Fruit fly (Drosophila melanogaster) whole organism, embryonic: ENCODE measurements around the gene CG13623.

Experiments used
- Bteb2 ChIP-seq: fragments of 200-800 bp; sonication (Bioruptor generic); optimal IDR thresholded peaks from 2 replicates; lab custom pipeline; 2016; ENCODE audit warnings: missing biosample characterization, missing genetic modification characterization
- CG10274 ChIP-seq: fragments of 200-800 bp; sonication (Bioruptor generic); optimal IDR thresholded peaks from 3 replicates; lab custom pipeline; 2017; ENCODE audit warnings: missing biosample characterization, mild to moderate bottlenecking, missing genetic modification characterization
- CG11560 ChIP-seq: fragments of 200-800 bp; sonication (Bioruptor generic); IDR thresholded peaks from 3 replicates; pipeline ENCODE4 v1.3.6; 2022; ENCODE audit warnings: missing biosample characterization, missing genetic modification characterization
- CG12942 ChIP-seq: fragments of 200-800 bp; sonication (Bioruptor generic); optimal IDR thresholded peaks from 3 replicates; lab custom pipeline; 2016; ENCODE audit warnings: missing biosample characterization, missing genetic modification characterization
- CG13123 ChIP-seq: fragments of 200-800 bp; sonication (Bioruptor generic); optimal IDR thresholded peaks from 2 replicates; lab custom pipeline; 2016; ENCODE audit warnings: missing biosample characterization, missing genetic modification characterization
- CG1602 ChIP-seq: fragments of 200-800 bp; sonication (Bioruptor generic); optimal IDR thresholded peaks from 3 replicates; lab custom pipeline; 2016; ENCODE audit warnings: missing biosample characterization, missing genetic modification characterization
- CG16863 ChIP-seq: fragments of 200-800 bp; sonication (Bioruptor generic); optimal IDR thresholded peaks from 3 replicates; lab custom pipeline; 2016; ENCODE audit warnings: missing biosample characterization, missing genetic modification characterization
- CG18599 ChIP-seq: fragments of 200-800 bp; sonication (Bioruptor generic); optimal IDR thresholded peaks from 3 replicates; lab custom pipeline; 2017; ENCODE audit warnings: missing biosample characterization, missing genetic modification characterization, mild to moderate bottlenecking, moderate library complexity, missing genetic modification reagents
- CG2116 ChIP-seq: fragments of 200-800 bp; sonication (Bioruptor generic); optimal IDR thresholded peaks from 3 replicates; lab custom pipeline; 2018; ENCODE audit warnings: missing biosample characterization, mild to moderate bottlenecking, missing genetic modification characterization
- CG2678 ChIP-seq: fragments of 200-800 bp; sonication (Bioruptor generic); optimal IDR thresholded peaks from 3 replicates; lab custom pipeline; 2019; ENCODE audit warnings: missing biosample characterization, mild to moderate bottlenecking, missing genetic modification characterization, moderate library complexity
- CG31365 ChIP-seq: fragments of 200-800 bp; sonication (Bioruptor generic); optimal IDR thresholded peaks from 2 replicates; lab custom pipeline; 2018; ENCODE audit warnings: missing biosample characterization, mild to moderate bottlenecking, missing genetic modification characterization
- CG32532 ChIP-seq: fragments of 200-800 bp; sonication (Bioruptor generic); IDR thresholded peaks from 2 replicates; pipeline ENCODE4 v1.3.6; 2022; ENCODE audit warnings: missing biosample characterization, missing genetic modification characterization
- CG42726 ChIP-seq: fragments of 200-800 bp; sonication (Bioruptor generic); IDR thresholded peaks from 2 replicates; pipeline ENCODE4 v1.3.6; 2022; ENCODE audit warnings: missing biosample characterization, missing genetic modification characterization; ENCODE audit not compliant: partially characterized antibody
- CG4730 ChIP-seq: fragments of 200-800 bp; sonication (Bioruptor generic); IDR thresholded peaks from 2 replicates; pipeline ENCODE4 v1.3.6; 2022; ENCODE audit warnings: missing biosample characterization, missing genetic modification characterization
- CG7357 ChIP-seq: fragments of 200-800 bp; sonication (Bioruptor generic); IDR thresholded peaks from 3 replicates; pipeline ENCODE4 v1.3.6; 2022; ENCODE audit warnings: missing biosample characterization, missing genetic modification characterization
- CG7987 ChIP-seq: fragments of 200-800 bp; sonication (Bioruptor generic); optimal IDR thresholded peaks from 2 replicates; lab custom pipeline; 2018; ENCODE audit warnings: missing biosample characterization, mild to moderate bottlenecking, missing genetic modification characterization, moderate library complexity
- CG9437 ChIP-seq: fragments of 200-800 bp; sonication (Bioruptor generic); optimal IDR thresholded peaks from 2 replicates; lab custom pipeline; 2018; ENCODE audit warnings: missing biosample characterization, mild to moderate bottlenecking, missing genetic modification characterization
- CrebB ChIP-seq: fragments of 200-800 bp; sonication (Bioruptor generic); optimal IDR thresholded peaks from 3 replicates; lab custom pipeline; 2018; ENCODE audit warnings: missing biosample characterization, mild to moderate bottlenecking, missing genetic modification characterization
- Dad ChIP-seq: fragments of 200-800 bp; sonication (Bioruptor generic); optimal IDR thresholded peaks from 3 replicates; lab custom pipeline; 2016; ENCODE audit warnings: missing biosample characterization, missing genetic modification characterization
- Drgx ChIP-seq: fragments of 200-800 bp; sonication (Bioruptor generic); IDR thresholded peaks from 2 replicates; pipeline ENCODE4 v1.3.6; 2022; ENCODE audit warnings: missing biosample characterization, missing genetic modification characterization
- ERR ChIP-seq: fragments of 200-800 bp; sonication (Bioruptor generic); optimal IDR thresholded peaks from 2 replicates; lab custom pipeline; 2016; ENCODE audit warnings: missing biosample characterization, missing genetic modification characterization
- Fer1 ChIP-seq: fragments of 200-800 bp; sonication (Bioruptor generic); optimal IDR thresholded peaks from 2 replicates; lab custom pipeline; 2017; ENCODE audit warnings: missing biosample characterization, mild to moderate bottlenecking, missing genetic modification characterization
- GATAe ChIP-seq: fragments of 200-800 bp; sonication (Bioruptor generic); conservative IDR thresholded peaks from 2 replicates; pipeline ENCODE4 v1.3.6; 2022; ENCODE audit warnings: missing biosample characterization, missing genetic modification characterization
- H15 ChIP-seq: fragments of 200-800 bp; sonication (Bioruptor generic); IDR thresholded peaks from 3 replicates; pipeline ENCODE4 v1.3.6; 2022; ENCODE audit warnings: missing biosample characterization, missing genetic modification characterization
- HLH4C ChIP-seq: fragments of 200-800 bp; sonication (Bioruptor generic); IDR thresholded peaks from 3 replicates; pipeline ENCODE4 v1.3.6; 2022; ENCODE audit warnings: missing biosample characterization, missing genetic modification characterization; ENCODE audit not compliant: partially characterized antibody
- Lim3 ChIP-seq: fragments of 200-800 bp; sonication (Bioruptor generic); IDR thresholded peaks from 2 replicates; pipeline ENCODE4 v1.3.6; 2022; ENCODE audit warnings: missing biosample characterization, missing genetic modification characterization
- MTF-1 ChIP-seq: fragments of 200-800 bp; sonication (Bioruptor generic); optimal IDR thresholded peaks from 2 replicates; lab custom pipeline; 2018; ENCODE audit warnings: missing biosample characterization, mild to moderate bottlenecking, missing genetic modification characterization, borderline replicate concordance
- Optix ChIP-seq: fragments of 200-800 bp; sonication (Bioruptor generic); IDR thresholded peaks from 3 replicates; pipeline ENCODE4 v1.3.6; 2022; ENCODE audit warnings: missing biosample characterization, missing genetic modification characterization
- TFAM ChIP-seq: fragments of 200-800 bp; sonication (Bioruptor generic); optimal IDR thresholded peaks from 2 replicates; lab custom pipeline; 2017; ENCODE audit warnings: missing biosample characterization, missing genetic modification characterization, inconsistent platforms
- YL-1 ChIP-seq: fragments of 200-800 bp; sonication (Bioruptor generic); optimal IDR thresholded peaks from 3 replicates; lab custom pipeline; 2017; ENCODE audit warnings: missing biosample characterization, mild to moderate bottlenecking, missing genetic modification characterization
- ase ChIP-seq: fragments of 200-800 bp; sonication (Bioruptor generic); IDR thresholded peaks from 3 replicates; pipeline ENCODE4 v1.3.6; 2022; ENCODE audit warnings: missing biosample characterization, missing genetic modification characterization
- chn ChIP-seq: fragments of 200-800 bp; sonication (Bioruptor generic); optimal IDR thresholded peaks from 2 replicates; lab custom pipeline; 2016; ENCODE audit warnings: missing biosample characterization, missing genetic modification characterization
- exex ChIP-seq: fragments of 200-800 bp; sonication (Bioruptor generic); optimal IDR thresholded peaks from 4 replicates; lab custom pipeline; 2018; ENCODE audit warnings: missing biosample characterization, mild to moderate bottlenecking, missing genetic modification characterization, moderate library complexity
- gcm ChIP-seq: fragments of 200-800 bp; sonication (Bioruptor generic); optimal IDR thresholded peaks from 2 replicates; lab custom pipeline; 2019; ENCODE audit warnings: missing biosample characterization, mild to moderate bottlenecking, missing genetic modification characterization, moderate library complexity
- jing ChIP-seq: fragments of 200-800 bp; sonication (Bioruptor generic); optimal IDR thresholded peaks from 2 replicates; lab custom pipeline; 2018; ENCODE audit warnings: missing biosample characterization, mild to moderate bottlenecking, missing genetic modification characterization
- ken ChIP-seq: fragments of 200-800 bp; sonication (Bioruptor generic); IDR thresholded peaks from 3 replicates; pipeline ENCODE4 v1.3.6; 2022; ENCODE audit warnings: missing biosample characterization, missing genetic modification characterization
- mirr ChIP-seq: fragments of 200-800 bp; sonication (Bioruptor generic); optimal IDR thresholded peaks from 3 replicates; lab custom pipeline; 2018; ENCODE audit warnings: missing biosample characterization, mild to moderate bottlenecking, missing genetic modification characterization
- nerfin-2 ChIP-seq: fragments of 200-800 bp; sonication (Bioruptor generic); IDR thresholded peaks from 2 replicates; pipeline ENCODE4 v1.3.6; 2022; ENCODE audit warnings: missing biosample characterization, missing genetic modification characterization; ENCODE audit not compliant: partially characterized antibody
- otp ChIP-seq: fragments of 200-800 bp; sonication (Bioruptor generic); IDR thresholded peaks from 3 replicates; pipeline ENCODE4, ENCODE4 v1.3.6; 2022; ENCODE audit warnings: missing biosample characterization, missing genetic modification characterization
- pb ChIP-seq: fragments of 200-800 bp; sonication (Bioruptor generic); optimal IDR thresholded peaks from 3 replicates; lab custom pipeline; 2016; ENCODE audit warnings: missing biosample characterization, missing genetic modification characterization
- prd ChIP-seq, 3 experiments: fragments of >200 bp in 2 of 3; fragments of 200-800 bp in 1 of 3; sonication (Bioruptor generic) in 1 of 3; optimal IDR thresholded peaks in 2 of 3; IDR thresholded peaks in 1 of 3; 2 replicates in 2 of 3; 3 replicates in 1 of 3; pipeline versions ENCODE4 v1.3.6 to Lab custom; 2017 to 2022; ENCODE audit warnings: missing biosample characterization in 1 of 3, missing genetic modification characterization in 1 of 3
- pros ChIP-seq: fragments of 200-800 bp; sonication (Bioruptor generic); optimal IDR thresholded peaks from 3 replicates; lab custom pipeline; 2019; ENCODE audit warnings: missing biosample characterization, mild to moderate bottlenecking, missing genetic modification characterization, moderate library complexity
- sc ChIP-seq, 3 experiments: fragments of >200 bp in 2 of 3; fragments of 200-800 bp in 1 of 3; sonication (Bioruptor generic) in 1 of 3; optimal IDR thresholded peaks; 2 replicates in 2 of 3; 3 replicates in 1 of 3; lab custom pipeline; 2017; ENCODE audit warnings: mild to moderate bottlenecking in 1 of 3, missing biosample characterization in 1 of 3, missing genetic modification characterization in 1 of 3, missing genetic modification reagents in 1 of 3
- sens-2 ChIP-seq: fragments of 200-800 bp; sonication (Bioruptor generic); IDR thresholded peaks from 2 replicates; pipeline ENCODE4 v1.3.6; 2022; ENCODE audit warnings: missing biosample characterization, missing genetic modification characterization
- sisA ChIP-seq: fragments of 200-800 bp; sonication (Bioruptor generic); IDR thresholded peaks from 2 replicates; pipeline ENCODE4 v1.3.6; 2022; ENCODE audit warnings: missing biosample characterization, missing genetic modification characterization
- slp2 ChIP-seq: fragments of 200-800 bp; sonication (Bioruptor generic); optimal IDR thresholded peaks from 2 replicates; lab custom pipeline; 2016; ENCODE audit warnings: missing biosample characterization, missing genetic modification characterization
- sqz ChIP-seq: fragments of 200-800 bp; sonication (Bioruptor generic); optimal IDR thresholded peaks from 3 replicates; lab custom pipeline; 2018; ENCODE audit warnings: missing biosample characterization, mild to moderate bottlenecking, missing genetic modification characterization
- unpg ChIP-seq: fragments of 200-800 bp; sonication (Bioruptor generic); optimal IDR thresholded peaks from 3 replicates; lab custom pipeline; 2018; ENCODE audit warnings: missing biosample characterization, mild to moderate bottlenecking, missing genetic modification characterization, moderate library complexity
- zen ChIP-seq: fragments of 200-800 bp; sonication (Bioruptor generic); optimal IDR thresholded peaks from 3 replicates; lab custom pipeline; 2018; ENCODE audit warnings: missing biosample characterization, mild to moderate bottlenecking, missing genetic modification characterization, moderate library complexity

Gene CG13623

dm6 chr3R:24543676-24544277 lies 13.4 kb upstream of the CG13623 start, which contains the start of gene Cftr (continued):
- TF ChIP-seq TFAM = no peak
- TF ChIP-seq CG13123 (GFP tag; lab: Kevin White, UChicago) = peak; percentile 15
- TF ChIP-seq YL-1 (GFP tag; lab: Kevin White, UChicago) = no peak
- TF ChIP-seq GATAe = no peak
- no peak for TF ChIP-seq Lim3 (GFP tag; lab: Robert Waterston, UW)
- TF ChIP-seq Drgx (GFP tag; lab: Robert Waterston, UW) = peak; percentile 52
- TF ChIP-seq CG10274 (GFP tag; lab: Kevin White, UChicago) = no peak
- TF ChIP-seq nerfin-2 = no peak
- no peak for TF ChIP-seq pb (GFP tag; lab: Kevin White, UChicago)
- no peak for TF ChIP-seq slp2 (GFP tag; lab: Kevin White, UChicago)
- TF ChIP-seq Dad (GFP tag; lab: Kevin White, UChicago) = peak; percentile 55
- peak; percentile 40 for TF ChIP-seq exex
- no peak for TF ChIP-seq ase (GFP tag; lab: Robert Waterston, UW)
- peak; percentile 45 for TF ChIP-seq CrebB (tag; lab: Kevin White, UChicago)
- no peak for TF ChIP-seq jing (GFP tag; lab: Kevin White, UChicago)
- peak; percentile 50 for TF ChIP-seq HLH4C (GFP tag; lab: Robert Waterston, UW)
- TF ChIP-seq unpg (GFP tag; lab: Kevin White, UChicago) = peak; percentile 35
- peak; percentile 61 for TF ChIP-seq Bteb2 (GFP tag; lab: Kevin White, UChicago)
- peak; percentile 10 for TF ChIP-seq CG2116 (GFP tag; lab: Kevin White, UChicago)
- no peak for TF ChIP-seq CG11560 (tag; lab: Robert Waterston, UW)
- TF ChIP-seq zen = no peak
- TF ChIP-seq CG12942 (GFP tag; lab: Kevin White, UChicago) = no peak
- no peak for TF ChIP-seq CG2678 (tag; lab: Kevin White, UChicago)
- no peak for TF ChIP-seq CG16863 (GFP tag; lab: Kevin White, UChicago)
- TF ChIP-seq CG18599 (GFP tag; lab: Kevin White, UChicago) = peak; percentile 73
- peak; percentile 70 for TF ChIP-seq MTF-1
- TF ChIP-seq sqz (GFP tag; lab: Kevin White, UChicago) = no peak
- TF ChIP-seq CG31365 (tag; lab: Kevin White, UChicago) = peak; percentile 53
- no peak for TF ChIP-seq gcm (GFP tag; lab: Kevin White, UChicago)
- TF ChIP-seq CG7987 (GFP tag; lab: Kevin White, UChicago) = peak; percentile 80
- no peak for TF ChIP-seq sc (optimal IDR thresholded peaks at IDR 0.05; lab: Kevin White, UChicago)
- TF ChIP-seq sc (GFP tag; optimal IDR thresholded peaks at IDR 0.05; lab: Kevin White, UChicago) = no peak
- no peak for TF ChIP-seq pros (GFP tag; lab: Kevin White, UChicago)
- TF ChIP-seq CG1602 (GFP tag; lab: Kevin White, UChicago) = no peak
- TF ChIP-seq CG4730 = no peak
- peak; percentile 88 for TF ChIP-seq mirr (GFP tag; lab: Kevin White, UChicago)
- TF ChIP-seq H15 (GFP tag; lab: Robert Waterston, UW) = peak; percentile 57; the same call in 2 of the 3 replicates
- TF ChIP-seq ERR (GFP tag; lab: Kevin White, UChicago) = peak; percentile 52
- TF ChIP-seq sens-2 (GFP tag; lab: Robert Waterston, UW) = peak; percentile 47
- TF ChIP-seq prd (optimal IDR thresholded peaks at IDR 0.05; lab: Kevin White, UChicago) = no peak
- no peak for TF ChIP-seq prd (GFP tag; IDR thresholded peaks at IDR 0.05; lab: Robert Waterston, UW)
- peak; percentile 68 for TF ChIP-seq Fer1 (GFP tag; lab: Kevin White, UChicago)
- no peak; the same call in 2 of the 3 replicates for TF ChIP-seq ken (GFP tag; lab: Robert Waterston, UW)
- TF ChIP-seq CG9437 (GFP tag; lab: Kevin White, UChicago) = no peak
- TF ChIP-seq CG42726 (GFP tag; lab: Robert Waterston, UW) = peak; percentile 66; the same call in 1 of the 2 replicates
- no peak; the same call in 2 of the 3 replicates for TF ChIP-seq Optix (GFP tag; lab: Robert Waterston, UW)
- peak; percentile 31 for TF ChIP-seq chn (GFP tag; lab: Kevin White, UChicago)
- TF ChIP-seq CG7357 (GFP tag; lab: Robert Waterston, UW) = no peak
- TF ChIP-seq CG32532 (GFP tag; lab: Robert Waterston, UW) = peak; percentile 64
- TF ChIP-seq sisA (GFP tag; lab: Robert Waterston, UW) = no peak
- TF ChIP-seq otp (GFP tag; lab: Robert Waterston, UW) = peak; percentile 36; the same call in 1 of the 3 replicates
